Worm (Caenorhabditis elegans) whole organism, L4 larva: ENCODE results near the gene gop-1.

Source experiments
- R02D3.7 ChIP-seq: fragments of 150-350 bp; sonication (generic microtip); optimal IDR thresholded peaks from 3 replicates; lab custom pipeline; 2014; ENCODE audit warnings: missing biosample characterization, missing genetic modification characterization
- dpl-1 ChIP-seq: fragments of 150-350 bp; optimal IDR thresholded peaks from 2 replicates; lab custom pipeline; 2014; ENCODE audit warnings: missing biosample characterization, missing genetic modification reagents, missing genetic modification characterization
- egl-27 ChIP-seq: sonication (generic microtip); optimal IDR thresholded peaks from 3 replicates; lab custom pipeline; 2017; ENCODE audit warnings: missing biosample characterization, missing genetic modification reagents, missing genetic modification characterization
- jun-1 ChIP-seq: fragments of 150-350 bp; optimal IDR thresholded peaks from 2 replicates; lab custom pipeline; 2014; ENCODE audit warnings: missing biosample characterization, missing genetic modification reagents, missing genetic modification characterization
- mdl-1 ChIP-seq, 2 experiments: fragments of 150-350 bp in 1 of 2; sonication (generic microtip) in 1 of 2; optimal IDR thresholded peaks; 2 replicates each; lab custom pipeline; 2014 to 2017; ENCODE audit warnings: missing biosample characterization in 2 of 2, missing genetic modification characterization in 2 of 2
- nhr-11 ChIP-seq: fragments of 150-350 bp; optimal IDR thresholded peaks from 2 replicates; lab custom pipeline; 2014; ENCODE audit warnings: missing biosample characterization, missing genetic modification characterization
- nhr-6 ChIP-seq: fragments of 150-350 bp; optimal IDR thresholded peaks from 2 replicates; lab custom pipeline; 2014; ENCODE audit warnings: missing biosample characterization, missing genetic modification characterization
- nhr-77 ChIP-seq: fragments of 150-350 bp; optimal IDR thresholded peaks from 2 replicates; lab custom pipeline; 2014; ENCODE audit warnings: missing biosample characterization, missing genetic modification characterization

- TF ChIP-seq egl-27 (tag; lab: Kevin White, UChicago) (no peak), nhr-77 (tag; lab: Kevin White, UChicago) (no peak), mdl-1 (tag; optimal IDR thresholded peaks at IDR 0.05; lab: Kevin White, UChicago) (no peak), R02D3.7 (no peak), nhr-11 (no peak), dpl-1 (GFP tag; lab: Kevin White, UChicago) (no peak), nhr-6 (tag; lab: Kevin White, UChicago) (no peak), jun-1 (tag; lab: Kevin White, UChicago) (no peak)
Observed at ce11 chrIII:5264813-5265212, 10.6 kb downstream of the gop-1 start, which contains the start of gene gro-1.
